Fruit fly (Drosophila melanogaster) whole organism, wandering third instar larva: Measurements from ENCODE around the gene sit.

Source experiments
- Abd-B ChIP-seq: fragments of >200 bp; optimal IDR thresholded peaks from 2 replicates; lab custom pipeline; 2017; ENCODE audit warnings: missing biosample characterization, missing genetic modification characterization
- CG32264 ChIP-seq: fragments of 200-800 bp; sonication (Bioruptor generic); optimal IDR thresholded peaks from 2 replicates; lab custom pipeline; 2016; ENCODE audit warnings: missing biosample characterization, missing genetic modification characterization
- CG9705 ChIP-seq: fragments of 200-800 bp; sonication (Bioruptor generic); optimal IDR thresholded peaks from 2 replicates; lab custom pipeline; 2018; ENCODE audit warnings: missing biosample characterization, mild to moderate bottlenecking, missing genetic modification characterization
- CrebA ChIP-seq: fragments of 200-800 bp; sonication (Bioruptor generic); optimal IDR thresholded peaks from 2 replicates; lab custom pipeline; 2016; ENCODE audit warnings: missing biosample characterization, mild to moderate bottlenecking, missing genetic modification characterization, borderline replicate concordance
- Dfd ChIP-seq: fragments of >200 bp; optimal IDR thresholded peaks from 2 replicates; lab custom pipeline; 2017; ENCODE audit warnings: missing biosample characterization, missing genetic modification characterization
- Dif ChIP-seq: fragments of 200-275, 200-300 bp; sonication (Bioruptor generic); optimal IDR thresholded peaks from 2 replicates; lab custom pipeline; 2018; ENCODE audit warnings: missing biosample characterization, missing genetic modification characterization; ENCODE audit not compliant: partially characterized antibody
- HLH106 ChIP-seq: fragments of 200-800 bp; optimal IDR thresholded peaks from 3 replicates; lab custom pipeline; 2019; ENCODE audit warnings: missing biosample characterization, mild to moderate bottlenecking, missing genetic modification characterization, moderate library complexity
- Hnf4 ChIP-seq: fragments of 200-800 bp; sonication (Bioruptor generic); optimal IDR thresholded peaks from 2 replicates; lab custom pipeline; 2016; ENCODE audit warnings: missing biosample characterization, mild to moderate bottlenecking, missing genetic modification characterization
- Hr78 ChIP-seq: fragments of >200 bp; optimal IDR thresholded peaks from 2 replicates; lab custom pipeline; 2017; ENCODE audit warnings: missing biosample characterization, missing genetic modification characterization
- Hr83 ChIP-seq: fragments of 200-300 bp; sonication (Bioruptor generic); optimal IDR thresholded peaks from 2 replicates; lab custom pipeline; 2016; ENCODE audit warnings: missing biosample characterization, mild to moderate bottlenecking, missing genetic modification characterization, moderate library complexity; ENCODE audit not compliant: poor library complexity, severe bottlenecking
- Jra ChIP-seq: sonication (Bioruptor generic); optimal IDR thresholded peaks from 2 replicates; lab custom pipeline; 2016; ENCODE audit warnings: missing biosample characterization, missing genetic modification characterization
- Mio ChIP-seq: sonication (Bioruptor generic); optimal IDR thresholded peaks from 2 replicates; lab custom pipeline; 2016; ENCODE audit warnings: missing biosample characterization, missing genetic modification characterization
- Myc ChIP-seq: fragments of >200 bp; optimal IDR thresholded peaks from 2 replicates; lab custom pipeline; 2017
- N ChIP-seq: fragments of >200 bp; optimal IDR thresholded peaks from 2 replicates; lab custom pipeline; 2018; ENCODE audit warnings: missing biosample characterization, missing external identifiers, missing genetic modification characterization
- OdsH ChIP-seq: fragments of 200-800 bp; sonication (Bioruptor generic); optimal IDR thresholded peaks from 2 replicates; lab custom pipeline; 2016; ENCODE audit warnings: missing biosample characterization, mild to moderate bottlenecking, missing genetic modification characterization
- Rel ChIP-seq, 2 experiments: fragments of 200-800 bp; sonication (Bioruptor generic) in 1 of 2; optimal IDR thresholded peaks; 2 replicates in 1 of 2; 3 replicates in 1 of 2; lab custom pipeline; 2016 to 2019; ENCODE audit warnings: mild to moderate bottlenecking in 2 of 2, missing biosample characterization in 2 of 2, missing genetic modification characterization in 2 of 2, moderate library complexity in 1 of 2
- Sp1 ChIP-seq: fragments of 200-800 bp; sonication (Bioruptor generic); optimal IDR thresholded peaks from 3 replicates; lab custom pipeline; 2019; ENCODE audit warnings: missing biosample characterization, mild to moderate bottlenecking, missing genetic modification characterization, moderate library complexity
- Vsx2 ChIP-seq: fragments of 200-300, 225-300 bp; sonication (Bioruptor generic); optimal IDR thresholded peaks from 2 replicates; lab custom pipeline; 2018; ENCODE audit warnings: missing biosample characterization, missing genetic modification characterization; ENCODE audit not compliant: partially characterized antibody
- br ChIP-seq: fragments of 200-800 bp; sonication (Bioruptor generic); optimal IDR thresholded peaks from 2 replicates; lab custom pipeline; 2016; ENCODE audit warnings: missing biosample characterization, missing genetic modification characterization
- brk ChIP-seq: fragments of 200-800 bp; sonication (Bioruptor generic); optimal IDR thresholded peaks from 2 replicates; lab custom pipeline; 2016; ENCODE audit warnings: missing biosample characterization, mild to moderate bottlenecking, missing genetic modification characterization
- dl ChIP-seq, 2 experiments: fragments of 175-275, 200-275 bp in 1 of 2; fragments of 200-275 bp in 1 of 2; sonication (Bioruptor generic); optimal IDR thresholded peaks; lab custom pipeline; 2018; ENCODE audit warnings: mild to moderate bottlenecking in 2 of 2, missing biosample characterization in 2 of 2, missing genetic modification characterization in 2 of 2, moderate library complexity in 2 of 2; ENCODE audit not compliant: partially characterized antibody in 2 of 2, insufficient read depth in 1 of 2
- dmrt93B ChIP-seq: fragments of 200-800 bp; sonication (Bioruptor generic); optimal IDR thresholded peaks from 2 replicates; lab custom pipeline; 2018; ENCODE audit warnings: missing biosample characterization, mild to moderate bottlenecking, missing genetic modification characterization
- dsf ChIP-seq: sonication (Bioruptor generic); optimal IDR thresholded peaks from 2 replicates; lab custom pipeline; 2016; ENCODE audit warnings: missing biosample characterization, missing genetic modification characterization, borderline replicate concordance
- foxo ChIP-seq, 2 experiments: fragments of 200-800 bp; sonication (Bioruptor generic); optimal IDR thresholded peaks; 2 replicates in 1 of 2; 3 replicates in 1 of 2; lab custom pipeline; 2016 to 2017; ENCODE audit warnings: missing biosample characterization in 2 of 2, missing genetic modification characterization in 2 of 2
- fru ChIP-seq: fragments of 200-800 bp; sonication (Bioruptor generic); optimal IDR thresholded peaks from 3 replicates; lab custom pipeline; 2016; ENCODE audit warnings: missing biosample characterization, mild to moderate bottlenecking, missing genetic modification characterization
- h ChIP-seq: fragments of 200-800 bp; sonication (Bioruptor generic); optimal IDR thresholded peaks from 3 replicates; lab custom pipeline; 2016; ENCODE audit warnings: missing biosample characterization, mild to moderate bottlenecking, missing genetic modification characterization
- jim ChIP-seq: fragments of 175-275, 200-325 bp; sonication (Bioruptor generic); optimal IDR thresholded peaks from 2 replicates; lab custom pipeline; 2016; ENCODE audit warnings: missing biosample characterization, mild to moderate bottlenecking, missing genetic modification characterization
- pan ChIP-seq: fragments of >200 bp; optimal IDR thresholded peaks from 2 replicates; lab custom pipeline; 2017
- psq ChIP-seq: fragments of 200-800 bp; sonication (Bioruptor generic); optimal IDR thresholded peaks from 3 replicates; lab custom pipeline; 2017; ENCODE audit warnings: missing biosample characterization, mild to moderate bottlenecking, missing genetic modification characterization, moderate library complexity
- rgr ChIP-seq: fragments of 200-800 bp; sonication (Bioruptor generic); optimal IDR thresholded peaks from 3 replicates; lab custom pipeline; 2016; ENCODE audit warnings: missing biosample characterization, mild to moderate bottlenecking, missing genetic modification characterization
- sage ChIP-seq: fragments of 200-800 bp; sonication (Bioruptor generic); optimal IDR thresholded peaks from 2 replicates; lab custom pipeline; 2016; ENCODE audit warnings: missing biosample characterization, mild to moderate bottlenecking, missing genetic modification characterization
- sv ChIP-seq: fragments of 200-800 bp; sonication (Bioruptor generic); optimal IDR thresholded peaks from 3 replicates; lab custom pipeline; 2016; ENCODE audit warnings: missing biosample characterization, missing genetic modification characterization
- usp ChIP-seq: fragments of >200 bp; optimal IDR thresholded peaks from 2 replicates; lab custom pipeline; 2017; ENCODE audit warnings: missing biosample characterization, missing genetic modification characterization
- woc ChIP-seq: sonication (Bioruptor generic); optimal IDR thresholded peaks from 2 replicates; lab custom pipeline; 2016; ENCODE audit warnings: missing biosample characterization, mild to moderate bottlenecking, missing genetic modification characterization

Gene sit

DNA sequence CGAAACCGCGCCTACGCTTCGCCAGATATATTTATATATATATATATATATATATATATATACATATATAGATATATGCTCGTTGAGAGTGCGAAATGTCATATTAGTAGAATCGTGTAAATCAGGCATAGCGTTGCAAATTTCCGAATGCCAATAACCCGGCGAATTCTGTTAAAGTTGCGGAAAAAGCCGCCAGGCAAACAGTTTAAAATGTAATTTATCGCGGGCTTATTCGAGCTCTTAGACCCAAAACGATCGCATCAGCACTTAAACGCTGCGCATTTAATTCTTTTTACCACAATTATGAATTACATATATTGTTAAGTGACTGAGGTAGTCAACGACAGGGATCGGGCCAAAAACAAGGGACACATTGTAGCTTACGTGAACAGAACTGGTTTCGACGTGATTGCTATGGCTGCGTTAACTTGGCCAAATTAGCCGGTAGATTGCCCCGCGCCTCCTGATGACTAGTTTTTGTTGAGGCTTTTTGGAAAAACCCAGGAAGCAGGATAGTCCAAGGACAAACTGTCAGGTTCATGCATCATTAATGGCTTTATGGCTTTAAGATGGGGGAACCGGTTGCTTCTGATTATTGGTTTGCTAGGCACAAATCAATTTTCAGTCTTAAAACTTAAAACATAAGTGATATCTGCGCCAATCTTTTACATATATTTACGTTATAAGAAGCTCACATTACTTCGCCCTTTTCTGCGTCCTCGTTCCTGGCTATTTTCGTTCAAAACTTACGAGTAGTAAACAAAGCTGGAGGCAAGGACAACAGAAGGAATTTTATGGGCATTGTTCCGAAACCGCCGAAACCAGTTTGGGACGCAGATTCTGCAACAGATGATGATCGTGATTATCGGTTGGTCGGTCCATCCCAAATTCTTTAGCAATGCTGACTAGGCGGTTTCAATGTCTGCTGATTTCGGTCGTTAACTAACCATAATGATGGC is 28.1 kb downstream of the sit start:
- TF ChIP-seq fru (GFP tag; lab: Kevin White, UChicago) (peak; percentile 58), psq (GFP tag; lab: Kevin White, UChicago) (peak; percentile 4), Sp1 (GFP tag; lab: Kevin White, UChicago) (no peak)

DNA sequence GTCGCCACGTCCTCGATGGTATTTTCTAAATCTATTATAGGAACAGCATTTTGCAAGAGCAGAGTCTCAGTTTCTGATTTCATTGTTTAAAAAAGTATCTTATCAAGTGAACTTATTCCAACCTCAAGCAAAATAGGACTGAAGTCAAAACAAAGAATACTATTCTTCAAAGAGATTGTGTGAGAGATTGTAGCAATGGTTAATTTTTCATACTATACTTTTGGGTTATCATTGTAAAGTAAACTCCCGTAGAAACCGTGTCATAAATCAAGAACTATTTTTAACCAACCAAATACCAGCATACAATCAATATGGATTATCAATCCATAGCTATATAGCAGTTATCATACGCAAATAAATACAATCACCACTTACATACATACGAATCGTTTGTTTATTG is 30.6 kb downstream of the sit start, which contains the start of gene CG33093:
TSS of gene CG33093 (minus strand) at position 122 of the 400 bp plus-strand sequence.
- TF ChIP-seq usp (GFP tag; lab: Kevin White, UChicago): no peak
- peak; percentile 22 for TF ChIP-seq Myc (lab: Kevin White, UChicago)

DNA sequence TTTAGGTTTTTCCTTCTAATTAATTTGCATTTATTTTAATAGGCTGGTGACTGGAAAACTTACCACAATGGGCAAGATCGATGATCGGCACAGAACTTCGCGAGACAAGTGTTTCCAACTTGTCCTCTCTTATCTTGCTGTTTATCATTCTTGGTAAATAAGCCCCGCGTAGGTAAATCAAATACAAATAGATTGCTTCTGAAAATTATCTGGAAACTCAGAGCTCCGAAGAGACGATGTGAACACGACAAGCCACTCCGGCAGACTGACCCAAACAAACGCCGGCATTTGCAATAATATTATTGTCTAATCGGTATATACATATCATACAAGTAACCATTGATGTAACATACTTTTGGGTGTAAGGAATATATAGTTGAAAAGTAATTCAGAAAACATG is 32.1 kb downstream of the sit start, which contains the start of gene CG33099:
TSS of gene CG33099 (minus strand) at position 268 of the 400 bp plus-strand sequence.
- no peak for TF ChIP-seq sv
- TF ChIP-seq Hnf4: peak; percentile 58
- peak; percentile 67 for TF ChIP-seq OdsH (GFP tag; lab: Kevin White, UChicago)
- TF ChIP-seq dmrt93B (GFP tag; lab: Kevin White, UChicago): no peak
- peak; percentile 41 for TF ChIP-seq brk (GFP tag; lab: Kevin White, UChicago)
- TF ChIP-seq Hr78 (GFP tag; lab: Kevin White, UChicago): no peak
- TF ChIP-seq Dif (GFP tag; lab: Kevin White, UChicago): no peak
- TF ChIP-seq rgr (GFP tag; lab: Kevin White, UChicago): peak; percentile 36
- no peak for TF ChIP-seq Rel (GFP tag; optimal IDR thresholded peaks at IDR 0.05; lab: Kevin White, UChicago)
- peak; percentile 19 for TF ChIP-seq Rel (tag; optimal IDR thresholded peaks at IDR 0.05; lab: Kevin White, UChicago)
- no peak for TF ChIP-seq usp (GFP tag; lab: Kevin White, UChicago)
- TF ChIP-seq dsf (GFP tag; lab: Kevin White, UChicago): peak; percentile 2
- peak; percentile 46 for TF ChIP-seq Jra
- no peak for TF ChIP-seq CG9705 (GFP tag; lab: Kevin White, UChicago)
- TF ChIP-seq Hr83 (GFP tag; lab: Kevin White, UChicago): peak; percentile 89
- peak; percentile 51 for TF ChIP-seq h (GFP tag; lab: Kevin White, UChicago)
- no peak for TF ChIP-seq Abd-B (GFP tag; lab: Kevin White, UChicago)
- TF ChIP-seq Sp1 (GFP tag; lab: Kevin White, UChicago): peak; percentile 47
- TF ChIP-seq fru (GFP tag; lab: Kevin White, UChicago): peak; percentile 35
- peak in 1 of 2 experiments; percentile 29 for TF ChIP-seq foxo (GFP tag; optimal IDR thresholded peaks at IDR 0.05; lab: Kevin White, UChicago)
- TF ChIP-seq CrebA: no peak
- peak; percentile 1 for TF ChIP-seq Vsx2 (GFP tag; lab: Kevin White, UChicago)
- peak; percentile 46 for TF ChIP-seq br (GFP tag; lab: Kevin White, UChicago)
- no peak for TF ChIP-seq psq (GFP tag; lab: Kevin White, UChicago)
- TF ChIP-seq Mio (GFP tag; lab: Kevin White, UChicago): no peak
- TF ChIP-seq CG32264 (GFP tag; lab: Kevin White, UChicago): no peak
- no peak for TF ChIP-seq sage
- no peak for TF ChIP-seq jim (GFP tag; lab: Kevin White, UChicago)
- no peak for TF ChIP-seq pan (lab: Kevin White, UChicago)
- no peak for TF ChIP-seq Dfd (GFP tag; lab: Kevin White, UChicago)
- no peak for TF ChIP-seq HLH106 (tag; lab: Kevin White, UChicago)
- no peak for TF ChIP-seq dl (GFP tag; optimal IDR thresholded peaks at IDR 0.05; lab: Kevin White, UChicago; ENCODE audit: insufficient read depth in 1 of 2, partially characterized antibody in 2 of 2)
- peak; percentile 48 for TF ChIP-seq N (GFP tag; lab: Kevin White, UChicago)
- TF ChIP-seq woc (GFP tag; lab: Kevin White, UChicago): no peak
